Fruit fly (Drosophila melanogaster): ENCODE measurements around the gene CG15646.

Gene CG15646

dm6 chrX:15651559-15651958 lies 19.3 kb downstream of the CG15646 start:
- TF ChIP-seq noc (tag; optimal IDR thresholded peaks at IDR 0.05), result no peak

dm6 chrX:15649507-15649906 lies 21.3 kb downstream of the CG15646 start:
- TF ChIP-seq noc (tag; optimal IDR thresholded peaks at IDR 0.05), result no peak

- TF ChIP-seq noc (tag; optimal IDR thresholded peaks at IDR 0.05), result no peak
Measured at dm6 chrX:15648180-15648579, 22.6 kb downstream of the CG15646 start.

- TF ChIP-seq noc (tag; optimal IDR thresholded peaks at IDR 0.05), result no peak
Measured at dm6 chrX:15646792-15647191, 24.0 kb downstream of the CG15646 start.

- no peak for TF ChIP-seq noc (tag; optimal IDR thresholded peaks at IDR 0.05)
Measured at dm6 chrX:15643922-15644321, 26.9 kb downstream of the CG15646 start, which contains the start of gene CG8117. CG8117 (plus strand) TSS chrX:15644222.

- no peak for TF ChIP-seq noc (tag; optimal IDR thresholded peaks at IDR 0.05)
Measured at dm6 chrX:15643210-15643609, 27.6 kb downstream of the CG15646 start.

dm6 chrX:15642056-15642455 lies 28.8 kb downstream of the CG15646 start:
- TF ChIP-seq noc (tag; optimal IDR thresholded peaks at IDR 0.05), result no peak

dm6 chrX:15639929-15640328 lies 30.9 kb downstream of the CG15646 start:
- no peak for TF ChIP-seq noc (tag; optimal IDR thresholded peaks at IDR 0.05)

- TF ChIP-seq noc (tag; optimal IDR thresholded peaks at IDR 0.05), result no peak
Measured at dm6 chrX:15639017-15639416, 31.8 kb downstream of the CG15646 start.

dm6 chrX:15633313-15633727 lies 37.5 kb downstream of the CG15646 start, which contains the start of gene sog:
sog (minus strand) TSS chrX:15633434.
- no peak for TF ChIP-seq noc (tag; optimal IDR thresholded peaks at IDR 0.05)

dm6 chrX:15632669-15633068 lies 38.2 kb downstream of the CG15646 start:
- no peak for TF ChIP-seq noc (tag; optimal IDR thresholded peaks at IDR 0.05)

- no peak for TF ChIP-seq noc (tag; optimal IDR thresholded peaks at IDR 0.05)
Measured at dm6 chrX:15631465-15631864, 39.4 kb downstream of the CG15646 start.

dm6 chrX:15630815-15631214 lies 40.0 kb downstream of the CG15646 start:
- TF ChIP-seq noc (tag; optimal IDR thresholded peaks at IDR 0.05), result no peak

dm6 chrX:15629962-15630361 lies 40.9 kb downstream of the CG15646 start:
- TF ChIP-seq noc (tag; optimal IDR thresholded peaks at IDR 0.05), result no peak

- no peak for TF ChIP-seq noc (tag; optimal IDR thresholded peaks at IDR 0.05)
Measured at dm6 chrX:15626279-15626678, 44.5 kb downstream of the CG15646 start.

dm6 chrX:15623809-15624208 lies 47.0 kb downstream of the CG15646 start:
- TF ChIP-seq noc (tag; optimal IDR thresholded peaks at IDR 0.05), result no peak

dm6 chrX:15622970-15623402 lies 47.8 kb downstream of the CG15646 start:
- TF ChIP-seq noc (tag; optimal IDR thresholded peaks at IDR 0.05), result peak; percentile 63

- TF ChIP-seq noc (tag; optimal IDR thresholded peaks at IDR 0.05), result no peak
Measured at dm6 chrX:15620439-15621227, 50.2 kb downstream of the CG15646 start.
